Fruit fly (Drosophila melanogaster): ENCODE data around the gene SF1.

The SF1 gene

dm6 chr3R:17534325-17535105 lies 5.7 kb upstream of the SF1 start, which contains the start of the genes CG5823 and P5cr-2 (continued):
- TF ChIP-seq tll (GFP tag; optimal IDR thresholded peaks at IDR 0.05) (peak in 1 of 2 experiments; percentile 11), CG14014 (GFP tag; IDR thresholded peaks at IDR 0.05) (peak; percentile 71), MTF-1 (GFP tag; optimal IDR thresholded peaks at IDR 0.05; ENCODE audit: borderline replicate concordance) (peak; percentile 69), pum (GFP tag; optimal IDR thresholded peaks at IDR 0.05) (no peak), CG15479 (GFP tag; optimal IDR thresholded peaks at IDR 0.05) (peak; percentile 9), CkIIα-i1 (GFP tag; IDR thresholded peaks at IDR 0.05) (no peak), Oaz (GFP tag; IDR thresholded peaks at IDR 0.05) (0 out of 2 replicates have a peak, but pooled peaks have one; percentile 7), CG7372 (GFP tag; IDR thresholded peaks at IDR 0.05) (peak; percentile 36), ind (GFP tag; optimal IDR thresholded peaks at IDR 0.05) (no peak), CG4730 (GFP tag; IDR thresholded peaks at IDR 0.05) (no peak), CG13775 (GFP tag; optimal IDR thresholded peaks at IDR 0.05) (peak; percentile 50), Abd-B (GFP tag; optimal IDR thresholded peaks at IDR 0.05) (no peak), grau (tag; optimal IDR thresholded peaks at IDR 0.05) (no peak), CG1792 (GFP tag; optimal IDR thresholded peaks at IDR 0.05) (peak; percentile 63), pan (optimal IDR thresholded peaks at IDR 0.05) (no peak), pan (GFP tag; optimal IDR thresholded peaks at IDR 0.05 in 1 of 2, IDR thresholded peaks at IDR 0.05 in 1 of 2) (peak in 1 of 2 experiments; percentile 28), ab (GFP tag; optimal IDR thresholded peaks at IDR 0.05) (no peak), bigmax (GFP tag; optimal IDR thresholded peaks at IDR 0.05) (peak; percentile 18), fd96Cb (tag; optimal IDR thresholded peaks at IDR 0.05) (no peak), phol (tag; optimal IDR thresholded peaks at IDR 0.05) (peak; percentile 63), NC2α (GFP tag; optimal IDR thresholded peaks at IDR 0.05) (peak; percentile 77), insv (GFP tag; optimal IDR thresholded peaks at IDR 0.05) (peak in 1 of 2 experiments; percentile 59), Scr (GFP tag; IDR thresholded peaks at IDR 0.05; ENCODE audit: partially characterized antibody) (peak; percentile 62), CG6654 (GFP tag; optimal IDR thresholded peaks at IDR 0.05) (no peak), otp (GFP tag; IDR thresholded peaks at IDR 0.05) (peak; percentile 72; the same call in 2 of the 3 replicates), Gsc (GFP tag; IDR thresholded peaks at IDR 0.05) (no peak), CG9876 (GFP tag; optimal IDR thresholded peaks at IDR 0.05) (peak; percentile 79), NFAT (GFP tag; IDR thresholded peaks at IDR 0.05) (no peak), sens (GFP tag) (peak; percentile 82), CG3995 (GFP tag; optimal IDR thresholded peaks at IDR 0.05) (no peak), Hey (tag; optimal IDR thresholded peaks at IDR 0.05) (peak; percentile 56), gce (GFP tag; IDR thresholded peaks at IDR 0.05) (no peak), wor (GFP tag; IDR thresholded peaks at IDR 0.05) (no peak), CG16863 (GFP tag; optimal IDR thresholded peaks at IDR 0.05) (peak; percentile 76), CG11247 (GFP tag; IDR thresholded peaks at IDR 0.05) (peak; percentile 35; the same call in 1 of the 2 replicates), gcm2 (GFP tag; optimal IDR thresholded peaks at IDR 0.05) (peak; percentile 1), Hr3 (GFP tag; optimal IDR thresholded peaks at IDR 0.05) (peak; percentile 20), Deaf1 (tag; optimal IDR thresholded peaks at IDR 0.05) (no peak), CG5953 (GFP tag; IDR thresholded peaks at IDR 0.05) (no peak), pb (GFP tag; optimal IDR thresholded peaks at IDR 0.05) (no peak), CG9932 (GFP tag; IDR thresholded peaks at IDR 0.05) (peak; percentile 57; the same call in 1 of the 2 replicates), jing (GFP tag; optimal IDR thresholded peaks at IDR 0.05) (peak; percentile 35), CG17359 (tag; optimal IDR thresholded peaks at IDR 0.05) (peak; percentile 40), Mes4 (GFP tag; optimal IDR thresholded peaks at IDR 0.05) (peak; percentile 79), slp2 (GFP tag; optimal IDR thresholded peaks at IDR 0.05) (no peak)
